Worm (Caenorhabditis elegans) whole organism, L2 larva: Measurements from ENCODE around the gene Y97E10B.1.

Experiments
- C34F6.9 ChIP-seq: fragments of 150-350 bp; optimal IDR thresholded peaks from 2 replicates; lab custom pipeline; 2014; ENCODE audit warnings: missing biosample characterization, missing genetic modification characterization
- F13H6.1 ChIP-seq: sonication (generic microtip); optimal IDR thresholded peaks from 2 replicates; lab custom pipeline; 2016; ENCODE audit warnings: missing genetic modification characterization, missing compliant biosample characterization
- R02D3.7 ChIP-seq: fragments of 150-350 bp; optimal IDR thresholded peaks from 2 replicates; lab custom pipeline; 2014; ENCODE audit warnings: missing biosample characterization, missing genetic modification characterization
- Y55F3AM.14 ChIP-seq: fragments of 200-800 bp; sonication (Bioruptor generic); optimal IDR thresholded peaks from 2 replicates; lab custom pipeline; 2018; ENCODE audit warnings: mild to moderate bottlenecking, missing genetic modification characterization, missing compliant biosample characterization
- ZK546.5 ChIP-seq: sonication (generic microtip); optimal IDR thresholded peaks from 2 replicates; lab custom pipeline; 2017; ENCODE audit warnings: missing biosample characterization, missing genetic modification characterization
- alr-1 ChIP-seq: fragments of 150-350 bp; optimal IDR thresholded peaks from 2 replicates; lab custom pipeline; 2014; ENCODE audit warnings: missing biosample characterization, missing genetic modification characterization
- aly-2 ChIP-seq: fragments of 150-350 bp; optimal IDR thresholded peaks from 2 replicates; lab custom pipeline; 2014; ENCODE audit warnings: missing biosample characterization, missing genetic modification characterization
- ceh-16 ChIP-seq: fragments of 150-350 bp; optimal IDR thresholded peaks from 2 replicates; lab custom pipeline; 2014; ENCODE audit warnings: missing biosample characterization, missing genetic modification characterization
- ceh-82 ChIP-seq: fragments of 150-350 bp; optimal IDR thresholded peaks from 2 replicates; lab custom pipeline; 2014; ENCODE audit warnings: missing biosample characterization, missing genetic modification characterization
- dmd-4 ChIP-seq: sonication (generic microtip); optimal IDR thresholded peaks from 2 replicates; lab custom pipeline; 2017; ENCODE audit warnings: missing biosample characterization, missing genetic modification characterization
- egl-27 ChIP-seq: sonication (generic microtip); optimal IDR thresholded peaks from 3 replicates; lab custom pipeline; 2017; ENCODE audit warnings: missing biosample characterization, missing genetic modification reagents, missing genetic modification characterization
- fos-1 ChIP-seq: fragments of 150-350 bp; optimal IDR thresholded peaks from 2 replicates; lab custom pipeline; 2014; ENCODE audit warnings: missing biosample characterization, missing genetic modification characterization
- gmeb-1 ChIP-seq: fragments of 150-350 bp; optimal IDR thresholded peaks from 2 replicates; lab custom pipeline; 2014; ENCODE audit warnings: missing biosample characterization, missing genetic modification characterization
- lin-11 ChIP-seq: fragments of 150-350 bp; sonication (generic microtip); optimal IDR thresholded peaks from 2 replicates; lab custom pipeline; 2014; ENCODE audit warnings: missing biosample characterization, missing genetic modification characterization, inconsistent platforms, mixed read lengths
- lin-13 ChIP-seq: fragments of 150-350 bp; optimal IDR thresholded peaks from 2 replicates; lab custom pipeline; 2014; ENCODE audit warnings: missing biosample characterization, missing genetic modification reagents, missing genetic modification characterization
- lsy-2 ChIP-seq, 2 experiments: fragments of 150-350 bp in 1 of 2; sonication (generic microtip) in 1 of 2; optimal IDR thresholded peaks; 2 replicates each; lab custom pipeline; 2014 to 2017; ENCODE audit warnings: missing biosample characterization in 2 of 2, missing genetic modification characterization in 2 of 2
- mab-5 ChIP-seq: fragments of 150-350 bp; optimal IDR thresholded peaks from 2 replicates; lab custom pipeline; 2014; ENCODE audit warnings: missing biosample characterization, missing genetic modification characterization
- mbf-1 ChIP-seq: sonication (generic microtip); optimal IDR thresholded peaks from 2 replicates; lab custom pipeline; 2017; ENCODE audit warnings: missing biosample characterization, missing genetic modification characterization
- mdl-1 ChIP-seq, 2 experiments: fragments of 150-350 bp in 1 of 2; sonication (generic microtip) in 1 of 2; optimal IDR thresholded peaks; 2 replicates each; lab custom pipeline; 2017; ENCODE audit warnings: missing biosample characterization in 2 of 2, missing genetic modification characterization in 2 of 2
- nhr-10 ChIP-seq: sonication (generic microtip); optimal IDR thresholded peaks from 2 replicates; lab custom pipeline; 2017; ENCODE audit warnings: missing biosample characterization, missing genetic modification characterization
- nhr-11 ChIP-seq: fragments of 150-350 bp; optimal IDR thresholded peaks from 2 replicates; lab custom pipeline; 2014; ENCODE audit warnings: missing biosample characterization, missing genetic modification characterization
- nhr-12 ChIP-seq: fragments of 150-350 bp; optimal IDR thresholded peaks from 2 replicates; lab custom pipeline; 2014; ENCODE audit warnings: missing biosample characterization, missing genetic modification characterization
- nhr-129 ChIP-seq: fragments of 150-350 bp; optimal IDR thresholded peaks from 2 replicates; lab custom pipeline; 2014; ENCODE audit warnings: missing biosample characterization, missing genetic modification characterization
- nhr-21 ChIP-seq: fragments of 150-350 bp; optimal IDR thresholded peaks from 2 replicates; lab custom pipeline; 2014; ENCODE audit warnings: missing biosample characterization, missing genetic modification characterization
- nhr-23 ChIP-seq: fragments of 150-350 bp; optimal IDR thresholded peaks from 2 replicates; lab custom pipeline; 2014; ENCODE audit warnings: missing biosample characterization, missing genetic modification reagents, missing genetic modification characterization
- nhr-237 ChIP-seq: fragments of 150-350 bp; optimal IDR thresholded peaks from 2 replicates; lab custom pipeline; 2014; ENCODE audit warnings: missing biosample characterization, missing genetic modification characterization
- nhr-25 ChIP-seq: fragments of 150-350 bp; sonication (generic microtip); optimal IDR thresholded peaks from 3 replicates; lab custom pipeline; 2014; ENCODE audit warnings: missing biosample characterization, missing genetic modification characterization
- nhr-6 ChIP-seq: fragments of 150-350 bp; optimal IDR thresholded peaks from 2 replicates; lab custom pipeline; 2014; ENCODE audit warnings: missing biosample characterization, missing genetic modification characterization
- nhr-77 ChIP-seq: fragments of 150-350 bp; optimal IDR thresholded peaks from 2 replicates; lab custom pipeline; 2014; ENCODE audit warnings: missing biosample characterization, missing genetic modification characterization
- peb-1 ChIP-seq: fragments of 150-350 bp; optimal IDR thresholded peaks from 2 replicates; lab custom pipeline; 2014; ENCODE audit warnings: missing biosample characterization, missing genetic modification characterization
- sem-4 ChIP-seq: fragments of 150-350 bp; optimal IDR thresholded peaks from 2 replicates; lab custom pipeline; 2014; ENCODE audit warnings: missing biosample characterization, missing genetic modification reagents, missing genetic modification characterization
- skn-1 ChIP-seq: sonication (generic microtip); optimal IDR thresholded peaks from 2 replicates; lab custom pipeline; 2017; ENCODE audit warnings: missing biosample characterization, missing genetic modification characterization
- sma-3 ChIP-seq: sonication (generic microtip); optimal IDR thresholded peaks from 2 replicates; lab custom pipeline; 2016; ENCODE audit warnings: missing genetic modification reagents, missing genetic modification characterization, missing compliant biosample characterization
- sma-9 ChIP-seq, 2 experiments: fragments of 150-350 bp in 1 of 2; sonication (generic microtip) in 1 of 2; optimal IDR thresholded peaks; 2 replicates each; lab custom pipeline; 2014 to 2016; ENCODE audit warnings: missing genetic modification characterization in 2 of 2, mild to moderate bottlenecking in 1 of 2, missing biosample characterization in 1 of 2, missing compliant biosample characterization in 1 of 2, missing genetic modification reagents in 1 of 2, moderate library complexity in 1 of 2
- snpc-4 ChIP-seq: fragments of 150-350 bp; optimal IDR thresholded peaks from 2 replicates; lab custom pipeline; 2014; ENCODE audit warnings: missing biosample characterization, missing genetic modification characterization
- unc-55 ChIP-seq: fragments of 150-350 bp; sonication (generic microtip); optimal IDR thresholded peaks from 3 replicates; lab custom pipeline; 2014; ENCODE audit warnings: missing biosample characterization, missing genetic modification reagents, missing genetic modification characterization
- unc-62 ChIP-seq: fragments of 150-350 bp; optimal IDR thresholded peaks from 2 replicates; lab custom pipeline; 2014; ENCODE audit warnings: missing biosample characterization, missing genetic modification reagents, missing genetic modification characterization
- zag-1 ChIP-seq: fragments of 150-350 bp; optimal IDR thresholded peaks from 2 replicates; lab custom pipeline; 2014; ENCODE audit warnings: missing biosample characterization, missing genetic modification characterization
- ztf-1 ChIP-seq: fragments of 200-800 bp; sonication (Bioruptor generic); conservative IDR thresholded peaks from 2 replicates; pipeline ENCODE4 v1.3.6; 2022; ENCODE audit warnings: missing genetic modification characterization, missing compliant biosample characterization

Y97E10B.1 gene

DNA sequence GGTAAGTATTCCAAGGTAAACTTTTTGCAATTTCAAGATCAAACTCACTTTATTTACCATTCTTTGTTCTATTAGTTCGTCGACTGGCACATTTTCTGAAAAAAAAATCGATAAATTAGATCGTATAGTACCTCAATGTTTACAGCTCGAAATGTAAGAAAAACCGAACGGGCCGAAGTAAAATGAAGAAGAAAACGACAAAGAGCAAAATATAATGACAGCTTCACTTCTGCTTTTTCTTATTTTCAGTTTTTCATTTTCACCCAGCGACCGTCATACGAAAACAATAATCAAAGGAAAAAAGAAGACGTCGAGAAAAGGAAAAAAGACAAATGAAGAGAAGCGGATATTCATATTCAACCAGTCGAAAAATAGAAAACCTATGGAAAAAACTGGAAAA lies 25.4 kb downstream of the Y97E10B.1 start, which contains the start of gene che-7:
Gene che-7, minus strand, starts transcription at position 101 of the 400 bp plus-strand sequence.
- TF ChIP-seq zag-1 (tag; lab: Kevin White, UChicago): no peak
- no peak for TF ChIP-seq dmd-4
- no peak for TF ChIP-seq ZK546.5 (tag; lab: Kevin White, UChicago)
- no peak for TF ChIP-seq nhr-6
- no peak for TF ChIP-seq nhr-237 (tag; lab: Kevin White, UChicago)
- TF ChIP-seq nhr-11 (tag; lab: Kevin White, UChicago): no peak
- TF ChIP-seq nhr-21 (tag; lab: Kevin White, UChicago): no peak
- TF ChIP-seq peb-1 (tag; lab: Kevin White, UChicago): no peak

DNA sequence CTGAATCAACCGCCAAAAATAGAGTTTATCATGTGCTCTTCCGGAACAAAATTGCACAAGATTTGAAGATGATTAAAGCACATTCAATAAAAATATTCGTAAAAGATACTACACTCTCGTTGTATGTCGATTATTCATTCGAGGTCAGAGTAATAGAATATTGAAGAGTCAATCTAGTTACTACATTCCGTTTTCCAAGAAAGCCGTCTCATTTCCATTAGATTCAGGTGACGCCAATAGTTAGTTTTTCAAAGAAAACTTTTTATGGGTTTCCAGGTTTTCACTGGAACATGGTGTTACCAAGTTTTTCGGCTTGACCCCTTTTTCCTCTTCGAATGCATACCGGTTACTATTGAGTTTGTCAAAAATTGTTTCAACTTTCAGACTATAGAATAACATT lies 26.9 kb downstream of the Y97E10B.1 start:
- TF ChIP-seq aly-2 (tag; lab: Kevin White, UChicago) (no peak), nhr-21 (tag; lab: Kevin White, UChicago) (peak; percentile 11), unc-55 (GFP tag; lab: Kevin White, UChicago) (peak; percentile 54), lsy-2 (tag; optimal IDR thresholded peaks at IDR 0.05; lab: Kevin White, UChicago) (peak in 1 of 2 experiments; percentile 28)

DNA sequence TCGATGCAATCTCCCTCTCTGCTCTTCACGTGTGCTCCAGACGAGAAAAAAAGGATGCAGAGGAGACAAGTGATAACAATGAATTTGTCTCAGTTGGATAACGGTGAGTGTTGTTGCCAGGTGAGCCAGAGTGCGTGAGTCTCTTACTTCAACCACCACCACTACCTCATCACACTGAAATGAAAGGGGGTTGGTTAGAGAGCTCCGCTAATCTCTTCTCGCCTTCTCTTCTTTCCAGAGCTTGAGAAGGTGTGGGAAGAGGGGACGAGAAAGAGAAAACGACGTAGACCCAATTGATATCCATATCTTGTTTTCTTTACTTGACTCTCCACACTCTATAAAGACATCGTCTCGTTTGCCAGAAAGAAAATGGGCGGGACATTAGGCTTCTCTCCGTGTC lies 27.7 kb downstream of the Y97E10B.1 start:
- no peak for TF ChIP-seq nhr-21 (tag; lab: Kevin White, UChicago)
- no peak for TF ChIP-seq Y55F3AM.14 (GFP tag; lab: Kevin White, UChicago)
- no peak for TF ChIP-seq sma-3 (GFP tag; lab: Kevin White, UChicago)
- TF ChIP-seq nhr-23: no peak
- no peak for TF ChIP-seq peb-1 (tag; lab: Kevin White, UChicago)
- TF ChIP-seq lsy-2 (tag; optimal IDR thresholded peaks at IDR 0.05; lab: Kevin White, UChicago): no peak
- TF ChIP-seq mab-5 (tag; lab: Kevin White, UChicago): no peak
- no peak for TF ChIP-seq sem-4 (tag; lab: Kevin White, UChicago)
- TF ChIP-seq F13H6.1: no peak
- no peak for TF ChIP-seq ztf-1
- no peak for TF ChIP-seq egl-27 (tag; lab: Kevin White, UChicago)
- TF ChIP-seq nhr-6: no peak
- no peak for TF ChIP-seq C34F6.9 (tag; lab: Kevin White, UChicago)

DNA sequence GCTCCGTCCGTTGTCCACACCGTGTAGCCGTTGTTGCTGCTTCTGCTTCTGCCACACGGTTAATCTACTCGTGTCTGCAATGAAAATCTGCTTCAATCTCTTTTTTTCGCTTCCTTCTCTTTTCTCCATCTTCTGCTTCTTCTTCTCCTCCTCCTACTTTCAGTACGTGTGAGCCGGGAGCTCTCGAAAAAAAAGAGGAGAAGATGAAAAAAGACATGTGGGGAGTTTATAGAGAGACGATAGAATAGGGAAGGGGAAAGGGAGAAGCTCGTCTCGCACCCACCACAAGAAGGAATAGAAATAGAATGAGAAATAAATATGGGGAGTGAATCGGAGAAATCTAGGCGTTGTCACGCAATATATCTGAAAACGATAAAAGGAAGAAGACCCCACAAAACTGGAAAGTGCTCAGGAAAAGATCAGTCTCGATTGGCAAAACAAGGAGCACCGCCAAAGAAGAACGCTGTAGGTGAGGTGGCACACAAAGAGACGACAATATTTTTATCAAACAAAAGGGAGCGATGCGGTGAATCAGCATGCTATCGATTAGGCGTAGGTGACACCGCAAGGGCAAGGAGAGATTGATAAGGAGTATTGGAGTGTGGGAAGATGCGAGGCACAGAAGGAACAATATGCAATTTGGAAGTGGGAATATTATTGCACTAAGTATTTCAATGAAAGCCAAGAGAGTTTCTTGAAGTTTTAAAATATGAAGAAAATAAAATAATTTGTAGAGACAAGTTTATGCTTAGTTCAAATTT lies 34.2 kb downstream of the Y97E10B.1 start, which contains the start of gene let-413:
Gene let-413, minus strand, starts transcription at position 76 of the 761 bp plus-strand sequence.
- TF ChIP-seq unc-62 (no peak), nhr-10 (no peak), sem-4 (tag; lab: Kevin White, UChicago) (no peak), aly-2 (tag; lab: Kevin White, UChicago) (no peak), nhr-12 (tag; lab: Kevin White, UChicago) (no peak), mdl-1 (tag; optimal IDR thresholded peaks at IDR 0.05; lab: Kevin White, UChicago) (no peak), nhr-6 (no peak), sma-9 (GFP tag; optimal IDR thresholded peaks at IDR 0.05; lab: Kevin White, UChicago) (peak; percentile 15), sma-9 (tag; optimal IDR thresholded peaks at IDR 0.05; lab: Kevin White, UChicago) (no peak), alr-1 (tag; lab: Kevin White, UChicago) (no peak), C34F6.9 (tag; lab: Kevin White, UChicago) (peak; percentile 20), nhr-237 (tag; lab: Kevin White, UChicago) (no peak), zag-1 (tag; lab: Kevin White, UChicago) (no peak), lsy-2 (tag; optimal IDR thresholded peaks at IDR 0.05; lab: Kevin White, UChicago) (no peak), nhr-77 (tag; lab: Kevin White, UChicago) (no peak), nhr-129 (peak; percentile 10), unc-55 (GFP tag; lab: Kevin White, UChicago) (peak; percentile 59), mbf-1 (tag; lab: Kevin White, UChicago) (no peak), lin-13 (GFP tag; lab: Kevin White, UChicago) (no peak), fos-1 (tag; lab: Kevin White, UChicago) (peak; percentile 98), nhr-21 (tag; lab: Kevin White, UChicago) (no peak), R02D3.7 (tag; lab: Kevin White, UChicago) (no peak)

DNA sequence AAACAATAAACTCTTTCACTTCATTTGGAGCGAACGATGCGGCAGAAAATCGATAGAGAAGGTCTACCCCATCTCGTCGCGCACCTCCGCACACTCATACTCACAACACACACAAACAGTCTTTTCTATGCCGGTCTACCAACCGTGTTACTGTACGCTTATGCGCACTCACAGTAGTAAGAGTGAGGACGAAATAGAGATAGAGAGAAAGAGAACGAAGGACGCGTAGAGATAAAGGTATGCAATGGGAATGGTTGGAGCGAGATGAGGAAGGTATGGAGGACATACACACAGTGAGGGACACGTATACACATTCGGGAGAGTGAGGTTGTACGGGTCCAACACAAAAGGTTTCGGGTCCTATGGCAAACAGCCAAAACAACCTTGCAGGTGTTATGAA lies 35.1 kb downstream of the Y97E10B.1 start:
- TF ChIP-seq snpc-4 (tag; lab: Kevin White, UChicago) (no peak), lsy-2 (tag; optimal IDR thresholded peaks at IDR 0.05; lab: Kevin White, UChicago) (peak; percentile 5 to 46), nhr-11 (tag; lab: Kevin White, UChicago) (no peak), nhr-25 (tag; lab: Kevin White, UChicago) (peak; percentile 78), fos-1 (tag; lab: Kevin White, UChicago) (peak; percentile 67), lin-11 (tag; lab: Kevin White, UChicago) (no peak), peb-1 (tag; lab: Kevin White, UChicago) (peak; percentile 36), nhr-77 (tag; lab: Kevin White, UChicago) (no peak), skn-1 (tag; lab: Kevin White, UChicago) (no peak), unc-55 (GFP tag; lab: Kevin White, UChicago) (no peak), F13H6.1 (peak; percentile 33), ceh-82 (tag; lab: Kevin White, UChicago) (no peak), nhr-129 (peak; percentile 83), nhr-21 (tag; lab: Kevin White, UChicago) (no peak), sma-3 (GFP tag; lab: Kevin White, UChicago) (peak; percentile 9), gmeb-1 (tag; lab: Kevin White, UChicago) (peak; percentile 22), sma-9 (GFP tag; optimal IDR thresholded peaks at IDR 0.05; lab: Kevin White, UChicago) (peak; percentile 25), sma-9 (tag; optimal IDR thresholded peaks at IDR 0.05; lab: Kevin White, UChicago) (no peak), sem-4 (tag; lab: Kevin White, UChicago) (no peak), ceh-16 (tag; lab: Kevin White, UChicago) (no peak)
